Worm (Caenorhabditis elegans) whole organism, young adult: ENCODE data around the gene lev-8.

ENCODE experiments used
- lin-54 ChIP-seq: fragments of 200-800 bp; sonication (Bioruptor generic); optimal IDR thresholded peaks from 2 replicates; lab custom pipeline; 2018; ENCODE audit warnings: mild to moderate bottlenecking, missing genetic modification characterization, missing compliant biosample characterization
- zim-3 ChIP-seq: sonication (generic microtip); optimal IDR thresholded peaks from 2 replicates; lab custom pipeline; 2017; ENCODE audit warnings: mild to moderate bottlenecking, missing genetic modification characterization, moderate library complexity, missing compliant biosample characterization

ce11 chrX:11585894-11586293, 25.2 kb downstream of the lev-8 start:
- TF ChIP-seq zim-3 (tag; lab: Kevin White, UChicago) (no peak), lin-54 (GFP tag; lab: Kevin White, UChicago) (no peak)
